Fruit fly (Drosophila melanogaster) whole organism, wandering third instar larva: ENCODE measurements around the gene Lim1.

Experiments
- Sp1 ChIP-seq: fragments of 200-800 bp; sonication (Bioruptor generic); optimal IDR thresholded peaks from 3 replicates; lab custom pipeline; 2019; ENCODE audit warnings: missing biosample characterization, mild to moderate bottlenecking, missing genetic modification characterization, moderate library complexity
- br ChIP-seq: fragments of 200-800 bp; sonication (Bioruptor generic); optimal IDR thresholded peaks from 2 replicates; lab custom pipeline; 2016; ENCODE audit warnings: missing biosample characterization, missing genetic modification characterization
- h ChIP-seq: fragments of 200-800 bp; sonication (Bioruptor generic); optimal IDR thresholded peaks from 3 replicates; lab custom pipeline; 2016; ENCODE audit warnings: missing biosample characterization, mild to moderate bottlenecking, missing genetic modification characterization
- pan ChIP-seq: fragments of >200 bp; optimal IDR thresholded peaks from 2 replicates; lab custom pipeline; 2017
- psq ChIP-seq: fragments of 200-800 bp; sonication (Bioruptor generic); optimal IDR thresholded peaks from 3 replicates; lab custom pipeline; 2017; ENCODE audit warnings: missing biosample characterization, mild to moderate bottlenecking, missing genetic modification characterization, moderate library complexity
- tai ChIP-seq: sonication (Bioruptor generic); optimal IDR thresholded peaks from 2 replicates; lab custom pipeline; 2016; ENCODE audit warnings: missing biosample characterization, missing genetic modification characterization

DNA sequence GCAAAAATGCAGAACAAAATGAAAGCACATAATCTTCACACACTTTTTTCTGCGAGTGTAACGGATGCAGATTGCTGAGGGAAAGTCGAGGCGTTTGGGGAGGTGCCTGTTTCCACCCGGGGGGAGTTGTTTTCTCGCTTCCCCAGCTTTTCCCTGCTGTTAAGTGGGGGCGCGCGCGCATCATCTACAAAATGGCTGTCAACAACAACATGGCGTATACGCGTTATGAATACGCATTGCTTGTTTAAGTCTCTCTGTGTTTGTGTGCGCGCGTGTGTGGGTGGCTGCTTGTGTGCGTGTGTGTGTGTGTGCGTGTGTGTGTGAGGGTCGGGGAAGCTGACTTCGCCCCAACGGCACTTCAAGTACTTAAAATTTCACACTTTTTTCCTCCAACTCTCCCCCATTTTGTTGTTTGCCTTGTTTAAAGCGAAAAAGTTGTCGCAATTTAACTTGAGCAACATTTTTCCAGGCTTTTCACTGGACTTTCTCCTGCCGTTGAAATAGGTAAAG lies 62.1 kb downstream of the Lim1 start:
- TF ChIP-seq pan (lab: Kevin White, UChicago) (no peak), Sp1 (GFP tag; lab: Kevin White, UChicago) (no peak), br (GFP tag; lab: Kevin White, UChicago) (no peak), psq (GFP tag; lab: Kevin White, UChicago) (no peak), tai (GFP tag; lab: Kevin White, UChicago) (no peak), h (GFP tag; lab: Kevin White, UChicago) (no peak)
